Fruit fly (Drosophila melanogaster) whole organism, prepupa: ENCODE data around the gene eEF1gamma.

Experiments used
- CG34406 ChIP-seq: fragments of 200-800 bp; sonication (Bioruptor generic); optimal IDR thresholded peaks from 3 replicates; lab custom pipeline; 2016; ENCODE audit warnings: missing biosample characterization, missing genetic modification characterization
- CG3919 ChIP-seq: fragments of 200-800 bp; sonication (Bioruptor generic); optimal IDR thresholded peaks from 3 replicates; lab custom pipeline; 2016; ENCODE audit warnings: missing biosample characterization, missing genetic modification characterization
- CG6792 ChIP-seq: fragments of 200-800 bp; sonication (Bioruptor generic); optimal IDR thresholded peaks from 3 replicates; lab custom pipeline; 2016; ENCODE audit warnings: missing biosample characterization, missing genetic modification characterization
- Ets96B ChIP-seq: fragments of 200-800 bp; optimal IDR thresholded peaks from 2 replicates; lab custom pipeline; 2019; ENCODE audit warnings: missing biosample characterization, mild to moderate bottlenecking, missing genetic modification characterization, moderate library complexity
- Hr39 ChIP-seq: fragments of 200-800 bp; sonication (Bioruptor generic); optimal IDR thresholded peaks from 2 replicates; lab custom pipeline; 2016; ENCODE audit warnings: missing biosample characterization, missing genetic modification characterization
- Hr4 ChIP-seq: fragments of 200-800 bp; sonication (Bioruptor generic); optimal IDR thresholded peaks from 3 replicates; lab custom pipeline; 2016; ENCODE audit warnings: missing biosample characterization, missing genetic modification characterization
- cyc ChIP-seq: fragments of 200-800 bp; sonication (Bioruptor generic); optimal IDR thresholded peaks from 3 replicates; lab custom pipeline; 2016; ENCODE audit warnings: missing biosample characterization, missing genetic modification characterization
- dsx ChIP-seq: fragments of 200-800 bp; optimal IDR thresholded peaks from 3 replicates; lab custom pipeline; 2019; ENCODE audit warnings: missing biosample characterization, mild to moderate bottlenecking, missing genetic modification characterization, moderate library complexity; ENCODE audit not compliant: poor library complexity, severe bottlenecking

DNA sequence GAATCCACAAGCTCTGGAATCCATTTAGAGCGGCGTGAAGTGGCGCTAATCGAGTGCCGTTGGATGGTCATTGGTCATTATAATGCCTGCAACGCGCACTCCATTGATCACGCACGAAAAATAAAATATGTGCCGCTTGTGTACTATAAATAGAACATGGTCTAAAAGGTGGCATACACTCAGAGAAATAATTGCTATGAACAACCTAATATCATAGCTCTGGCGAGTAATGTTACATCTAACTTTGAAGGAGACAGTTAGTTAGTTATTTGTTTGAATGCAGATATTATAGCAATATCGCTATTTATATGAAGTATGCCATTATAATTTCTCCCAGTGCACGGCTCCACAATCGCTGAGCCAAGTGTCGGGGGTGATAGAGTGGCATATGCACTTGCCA is 29.0 kb upstream of the eEF1gamma start:
- TF ChIP-seq Hr4 (GFP tag; lab: Kevin White, UChicago) (peak; percentile 8), CG3919 (no peak), CG6792 (GFP tag; lab: Kevin White, UChicago) (no peak), Ets96B (tag; lab: Kevin White, UChicago) (no peak), cyc (no peak), dsx (GFP tag; lab: Kevin White, UChicago) (no peak), CG34406 (GFP tag; lab: Kevin White, UChicago) (no peak), Hr39 (GFP tag; lab: Kevin White, UChicago) (no peak)
